Worm (Caenorhabditis elegans) whole organism, midembryonic: Measurements from ENCODE around the gene srw-118.

Experiments
- T22C8.4 ChIP-seq: fragments of 200-800 bp; sonication (Bioruptor generic); IDR thresholded peaks from 2 replicates; pipeline ENCODE4 v1.3.6; 2022; ENCODE audit warnings: missing genetic modification characterization, missing compliant biosample characterization
- flt-1 ChIP-seq: fragments of 200-800 bp; sonication (Bioruptor generic); IDR thresholded peaks from 2 replicates; pipeline ENCODE4 v1.3.6; 2022; ENCODE audit warnings: missing genetic modification characterization, missing compliant biosample characterization
- med-1 ChIP-seq: sonication (generic microtip); optimal IDR thresholded peaks from 2 replicates; lab custom pipeline; 2017; ENCODE audit warnings: missing genetic modification characterization, mild to moderate bottlenecking, missing compliant biosample characterization, antibody characterized with exemption, missing genetic modification reagents; ENCODE audit not compliant: insufficient read depth
- ztf-23 ChIP-seq: fragments of 200-800 bp; sonication (Bioruptor generic); IDR thresholded peaks from 2 replicates; pipeline ENCODE4 v1.3.6; 2022; ENCODE audit warnings: missing genetic modification reagents, missing genetic modification characterization, missing compliant biosample characterization

DNA sequence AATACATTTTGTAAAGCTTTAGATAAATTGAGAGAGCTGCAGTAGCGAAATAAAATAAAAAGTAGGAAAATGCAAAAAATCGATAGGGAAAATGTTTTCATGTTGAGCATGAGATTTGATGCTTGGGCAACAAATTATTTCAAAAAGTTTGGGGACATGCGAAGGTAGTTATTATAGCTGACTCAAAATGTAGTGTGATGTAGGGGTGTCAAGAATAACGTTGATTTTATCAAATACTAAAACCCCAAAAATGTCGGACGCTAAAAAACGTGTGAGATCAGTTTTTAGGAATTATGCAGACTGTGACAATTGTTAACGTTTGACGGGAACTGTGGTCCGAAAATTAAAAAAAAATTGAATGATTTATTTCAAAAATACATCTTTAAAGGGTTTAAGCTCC, 41.4 kb upstream of the srw-118 start, which contains the start of gene irld-12:
- TF ChIP-seq flt-1 (GFP tag; lab: Robert Waterston, UW) = no peak
- TF ChIP-seq ztf-23 (GFP tag; lab: Robert Waterston, UW) = no peak
- TF ChIP-seq med-1 (GFP tag; lab: Kevin White, UChicago) = no peak
- TF ChIP-seq T22C8.4 (GFP tag; lab: Robert Waterston, UW) = no peak
